Fruit fly (Drosophila melanogaster) whole organism, embryonic: ENCODE data around the gene regucalcin.

ENCODE experiments used
- ATbp ChIP-seq: fragments of 200-800 bp; sonication (Bioruptor generic); optimal IDR thresholded peaks from 2 replicates; lab custom pipeline; 2017; ENCODE audit warnings: missing biosample characterization, mild to moderate bottlenecking, missing genetic modification characterization, missing genetic modification reagents
- Bdp1 ChIP-seq: fragments of 200-800 bp; sonication (Bioruptor generic); optimal IDR thresholded peaks from 3 replicates; lab custom pipeline; 2016; ENCODE audit warnings: missing biosample characterization, missing genetic modification characterization
- Blimp-1 ChIP-seq: fragments of 200-800 bp; sonication (Bioruptor generic); optimal IDR thresholded peaks from 3 replicates; lab custom pipeline; 2018; ENCODE audit warnings: missing biosample characterization, missing genetic modification characterization, mild to moderate bottlenecking, moderate library complexity, missing genetic modification reagents
- CG10979 ChIP-seq: fragments of 200-800 bp; sonication (Bioruptor generic); optimal IDR thresholded peaks from 2 replicates; lab custom pipeline; 2018; ENCODE audit warnings: missing biosample characterization, mild to moderate bottlenecking, missing genetic modification characterization, moderate library complexity
- CG11504 ChIP-seq: fragments of 200-800 bp; sonication (Bioruptor generic); optimal IDR thresholded peaks from 3 replicates; lab custom pipeline; 2019; ENCODE audit warnings: missing biosample characterization, mild to moderate bottlenecking, missing genetic modification characterization, moderate library complexity
- CG12391 ChIP-seq: fragments of 200-800 bp; sonication (Bioruptor generic); optimal IDR thresholded peaks from 3 replicates; lab custom pipeline; 2018; ENCODE audit warnings: missing biosample characterization, mild to moderate bottlenecking, missing genetic modification characterization, moderate library complexity
- CG15601 ChIP-seq: fragments of 200-800 bp; sonication (Bioruptor generic); optimal IDR thresholded peaks from 3 replicates; lab custom pipeline; 2019; ENCODE audit warnings: missing biosample characterization, mild to moderate bottlenecking, missing genetic modification characterization, moderate library complexity
- CG1603 ChIP-seq: fragments of 200-800 bp; sonication (Bioruptor generic); optimal IDR thresholded peaks from 2 replicates; lab custom pipeline; 2019; ENCODE audit warnings: missing biosample characterization, mild to moderate bottlenecking, missing genetic modification characterization, moderate library complexity
- CG17359 ChIP-seq: fragments of 200-800 bp; sonication (Bioruptor generic); optimal IDR thresholded peaks from 3 replicates; lab custom pipeline; 2018; ENCODE audit warnings: missing biosample characterization, mild to moderate bottlenecking, missing genetic modification characterization, moderate library complexity
- CG17385 ChIP-seq: fragments of 200-800 bp; sonication (Bioruptor generic); optimal IDR thresholded peaks from 3 replicates; lab custom pipeline; 2018; ENCODE audit warnings: missing biosample characterization, mild to moderate bottlenecking, missing genetic modification characterization
- CG1832 ChIP-seq: fragments of 200-800 bp; sonication (Bioruptor generic); optimal IDR thresholded peaks from 2 replicates; lab custom pipeline; 2017; ENCODE audit warnings: missing biosample characterization, mild to moderate bottlenecking, missing genetic modification characterization, inconsistent platforms
- CG2712 ChIP-seq: fragments of 200-800 bp; optimal IDR thresholded peaks from 3 replicates; lab custom pipeline; 2019; ENCODE audit warnings: missing biosample characterization, mild to moderate bottlenecking, missing genetic modification characterization, moderate library complexity
- CG30403 ChIP-seq: fragments of 200-800 bp; sonication (Bioruptor generic); optimal IDR thresholded peaks from 3 replicates; lab custom pipeline; 2016; ENCODE audit warnings: missing biosample characterization, missing genetic modification characterization
- CG31441 ChIP-seq: fragments of 200-800 bp; sonication (Bioruptor generic); IDR thresholded peaks from 2 replicates; pipeline ENCODE4 v1.3.6; 2022; ENCODE audit warnings: missing biosample characterization, missing genetic modification characterization
- CG4707 ChIP-seq: fragments of 200-800 bp; sonication (Bioruptor generic); optimal IDR thresholded peaks from 2 replicates; lab custom pipeline; 2018; ENCODE audit warnings: missing biosample characterization, mild to moderate bottlenecking, missing genetic modification characterization, moderate library complexity
- CG4730 ChIP-seq: fragments of 200-800 bp; sonication (Bioruptor generic); IDR thresholded peaks from 2 replicates; pipeline ENCODE4 v1.3.6; 2022; ENCODE audit warnings: missing biosample characterization, missing genetic modification characterization
- CG7987 ChIP-seq: fragments of 200-800 bp; sonication (Bioruptor generic); optimal IDR thresholded peaks from 2 replicates; lab custom pipeline; 2018; ENCODE audit warnings: missing biosample characterization, mild to moderate bottlenecking, missing genetic modification characterization, moderate library complexity
- Drgx ChIP-seq: fragments of 200-800 bp; sonication (Bioruptor generic); IDR thresholded peaks from 2 replicates; pipeline ENCODE4 v1.3.6; 2022; ENCODE audit warnings: missing biosample characterization, missing genetic modification characterization
- Ets65A ChIP-seq: fragments of 200-800 bp; sonication (Bioruptor generic); peaks from one replicate; lab custom pipeline; 2016; ENCODE audit warnings: missing biosample characterization, missing genetic modification characterization
- Med ChIP-seq: fragments of 200-800 bp; sonication (Bioruptor generic); peaks from one replicate; lab custom pipeline; 2016; ENCODE audit warnings: missing biosample characterization, missing genetic modification characterization, mild to moderate bottlenecking, inconsistent platforms, moderate library complexity
- Myb ChIP-seq: fragments of 200-800 bp; sonication (Bioruptor generic); optimal IDR thresholded peaks from 2 replicates; lab custom pipeline; 2016; ENCODE audit warnings: missing biosample characterization, missing genetic modification characterization
- Oli ChIP-seq: fragments of 200-800 bp; sonication (Bioruptor generic); optimal IDR thresholded peaks from 2 replicates; lab custom pipeline; 2018; ENCODE audit warnings: missing biosample characterization, mild to moderate bottlenecking, missing genetic modification characterization, moderate library complexity
- PHDP ChIP-seq: fragments of 200-800 bp; sonication (Bioruptor generic); optimal IDR thresholded peaks from 3 replicates; lab custom pipeline; 2018; ENCODE audit warnings: missing biosample characterization, mild to moderate bottlenecking, missing genetic modification characterization, moderate library complexity
- Scr ChIP-seq: fragments of 200-800 bp; sonication (Bioruptor generic); IDR thresholded peaks from 2 replicates; pipeline ENCODE4 v1.3.6; 2022; ENCODE audit warnings: missing biosample characterization, missing genetic modification characterization; ENCODE audit not compliant: partially characterized antibody
- Sox102F ChIP-seq: fragments of 200-800 bp; sonication (Bioruptor generic); optimal IDR thresholded peaks from 2 replicates; lab custom pipeline; 2018; ENCODE audit warnings: missing biosample characterization, mild to moderate bottlenecking, missing genetic modification characterization, moderate library complexity
- Trl ChIP-seq, 3 experiments: fragments of >200 bp in 2 of 3; fragments of 200-800 bp in 1 of 3; sonication (Bioruptor generic) in 1 of 3; optimal IDR thresholded peaks; 2 replicates in 1 of 3; 3 replicates in 2 of 3; lab custom pipeline; 2016 to 2017; ENCODE audit warnings: missing biosample characterization in 1 of 3, missing genetic modification characterization in 1 of 3
- Usf ChIP-seq: fragments of 200-800 bp; sonication (Bioruptor generic); optimal IDR thresholded peaks from 2 replicates; lab custom pipeline; 2017; ENCODE audit warnings: missing genotype, missing biosample characterization, missing genetic modification characterization
- Xrp1 ChIP-seq: fragments of 200-800 bp; sonication (Bioruptor generic); IDR thresholded peaks from 2 replicates; pipeline ENCODE4 v1.3.6; 2022; ENCODE audit warnings: missing biosample characterization, missing genetic modification characterization
- bsh ChIP-seq, 2 experiments: fragments of 200-800 bp; sonication (Bioruptor generic); optimal IDR thresholded peaks; 2 replicates each; lab custom pipeline; 2017 to 2018; ENCODE audit warnings: mild to moderate bottlenecking in 2 of 2, missing biosample characterization in 2 of 2, missing genetic modification characterization in 2 of 2, moderate library complexity in 1 of 2
- ci ChIP-seq: fragments of 200-800 bp; sonication (Bioruptor generic); IDR thresholded peaks from 3 replicates; pipeline ENCODE4 v1.3.6; 2022; ENCODE audit warnings: missing biosample characterization, missing genetic modification characterization
- esg ChIP-seq: fragments of 200-800 bp; sonication (Bioruptor generic); conservative IDR thresholded peaks from 2 replicates; pipeline ENCODE4 v1.3.6; 2022; ENCODE audit warnings: missing biosample characterization, missing genetic modification characterization
- fd3F ChIP-seq: fragments of 200-800 bp; sonication (Bioruptor generic); optimal IDR thresholded peaks from 2 replicates; lab custom pipeline; 2018; ENCODE audit warnings: missing biosample characterization, mild to moderate bottlenecking, missing genetic modification characterization, moderate library complexity
- inv ChIP-seq: fragments of 200-800 bp; sonication (Bioruptor generic); IDR thresholded peaks from 2 replicates; pipeline ENCODE4 v1.3.6; 2022; ENCODE audit warnings: missing biosample characterization, missing genetic modification characterization; ENCODE audit not compliant: partially characterized antibody
- nerfin-2 ChIP-seq: fragments of 200-800 bp; sonication (Bioruptor generic); IDR thresholded peaks from 2 replicates; pipeline ENCODE4 v1.3.6; 2022; ENCODE audit warnings: missing biosample characterization, missing genetic modification characterization; ENCODE audit not compliant: partially characterized antibody
- nom ChIP-seq: fragments of 200-800 bp; sonication (Bioruptor generic); optimal IDR thresholded peaks from 2 replicates; lab custom pipeline; 2017; ENCODE audit warnings: missing biosample characterization, missing genetic modification characterization, mild to moderate bottlenecking, moderate library complexity, missing genetic modification reagents
- phol ChIP-seq: fragments of 200-800 bp; sonication (Bioruptor generic); optimal IDR thresholded peaks from 3 replicates; lab custom pipeline; 2018; ENCODE audit warnings: missing biosample characterization, mild to moderate bottlenecking, missing genetic modification characterization, moderate library complexity
- pzg ChIP-seq: fragments of 200-800 bp; sonication (Bioruptor generic); optimal IDR thresholded peaks from 3 replicates; lab custom pipeline; 2018; ENCODE audit warnings: missing biosample characterization, mild to moderate bottlenecking, missing genetic modification characterization, moderate library complexity
- row ChIP-seq: fragments of 200-800 bp; sonication (Bioruptor generic); IDR thresholded peaks from 3 replicates; pipeline ENCODE4 v1.3.6; 2022; ENCODE audit warnings: missing biosample characterization, missing genetic modification characterization
- sens ChIP-seq: fragments of 200-800 bp; sonication (Bioruptor generic); peaks from one replicate; lab custom pipeline; 2016; ENCODE audit warnings: missing biosample characterization, missing genetic modification characterization
- sens-2 ChIP-seq: fragments of 200-800 bp; sonication (Bioruptor generic); IDR thresholded peaks from 2 replicates; pipeline ENCODE4 v1.3.6; 2022; ENCODE audit warnings: missing biosample characterization, missing genetic modification characterization
- seq ChIP-seq: fragments of 200-800 bp; sonication (Bioruptor generic); IDR thresholded peaks from 2 replicates; pipeline ENCODE4 v1.3.6; 2022; ENCODE audit warnings: missing biosample characterization, missing genetic modification characterization
- tup ChIP-seq: fragments of 200-800 bp; sonication (Bioruptor generic); optimal IDR thresholded peaks from 2 replicates; lab custom pipeline; 2016; ENCODE audit warnings: missing biosample characterization, mild to moderate bottlenecking, missing genetic modification characterization, moderate library complexity

The regucalcin gene

DNA sequence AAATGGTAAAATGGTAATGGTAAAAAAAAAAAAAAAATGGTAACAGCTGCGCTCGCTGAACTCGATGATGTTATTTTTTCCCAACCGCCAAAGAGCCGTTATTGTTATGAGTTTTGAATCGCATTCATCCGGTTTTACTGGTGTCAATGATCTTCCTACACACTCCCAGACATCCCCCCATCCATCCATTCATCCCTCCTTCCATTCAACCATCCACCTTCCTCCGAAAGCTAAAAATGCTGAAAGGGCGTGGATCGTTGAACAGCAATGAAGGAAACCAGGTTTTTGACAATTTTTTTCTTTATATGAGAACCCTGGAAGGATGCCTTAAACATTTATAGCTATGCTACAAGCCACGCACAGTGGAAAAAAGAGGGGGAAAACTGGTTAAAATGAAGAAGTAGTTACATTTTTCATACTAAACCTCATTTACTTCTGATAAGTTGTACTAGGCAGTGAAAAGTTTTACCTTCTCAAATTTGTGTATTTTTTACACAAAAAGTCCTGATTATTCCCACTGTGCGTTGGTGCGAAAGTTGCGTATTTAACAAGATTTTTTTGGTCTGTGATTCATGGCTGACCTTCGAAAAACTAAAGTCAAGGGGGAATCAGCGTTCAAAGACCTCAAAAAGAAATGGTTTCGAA, 12.1 kb upstream of the regucalcin start:
- no peak for TF ChIP-seq fd3F (GFP tag; lab: Kevin White, UChicago)
- peak; percentile 37 for TF ChIP-seq CG1603 (tag; lab: Kevin White, UChicago)
- TF ChIP-seq CG4707, result peak; percentile 40
- TF ChIP-seq CG17385 (GFP tag; lab: Kevin White, UChicago), result peak; percentile 7
- TF ChIP-seq bsh (GFP tag; optimal IDR thresholded peaks at IDR 0.05; lab: Kevin White, UChicago), result peak in 1 of 2 experiments; percentile 34
- no peak for TF ChIP-seq inv (GFP tag; lab: Robert Waterston, UW)
- TF ChIP-seq Blimp-1 (GFP tag; lab: Kevin White, UChicago), result peak; percentile 9
- peak; percentile 81 for TF ChIP-seq sens (GFP tag; lab: Kevin White, UChicago)
- TF ChIP-seq CG30403, result peak; percentile 10
- TF ChIP-seq Myb (GFP tag; lab: Kevin White, UChicago), result no peak
- TF ChIP-seq tup (GFP tag; lab: Kevin White, UChicago), result no peak
- 0 out of 2 replicates have a peak, but pooled peaks have one; percentile 12 for TF ChIP-seq CG31441
- 0 out of 3 replicates have a peak, but pooled peaks have one; percentile 23 for TF ChIP-seq row (GFP tag; lab: Robert Waterston, UW)
- no peak for TF ChIP-seq CG1832
- TF ChIP-seq CG10979 (tag; lab: Kevin White, UChicago), result peak; percentile 16
- TF ChIP-seq sens-2 (GFP tag; lab: Robert Waterston, UW), result 0 out of 2 replicates have a peak, but pooled peaks have one; percentile 18
- no peak for TF ChIP-seq CG11504 (tag; lab: Kevin White, UChicago)
- TF ChIP-seq Xrp1 (GFP tag; lab: Robert Waterston, UW), result peak; percentile 52
- TF ChIP-seq ci (GFP tag; lab: Robert Waterston, UW), result 0 out of 3 replicates have a peak, but pooled peaks have one; percentile 46
- TF ChIP-seq ATbp (GFP tag; lab: Kevin White, UChicago), result peak; percentile 28
- TF ChIP-seq esg (GFP tag; lab: Robert Waterston, UW), result no peak
- TF ChIP-seq Scr (GFP tag; lab: Robert Waterston, UW), result no peak
- TF ChIP-seq Oli, result peak; percentile 30
- TF ChIP-seq seq (GFP tag; lab: Robert Waterston, UW), result no peak
- no peak for TF ChIP-seq Usf (GFP tag; lab: Kevin White, UChicago)
- TF ChIP-seq nerfin-2 (GFP tag; lab: Robert Waterston, UW), result no peak
- no peak for TF ChIP-seq CG4730
- TF ChIP-seq CG2712 (tag; lab: Kevin White, UChicago), result peak; percentile 15
- no peak for TF ChIP-seq CG15601
- peak; percentile 21 for TF ChIP-seq phol (tag; lab: Kevin White, UChicago)
- TF ChIP-seq pzg (GFP tag; lab: Kevin White, UChicago), result no peak
- no peak for TF ChIP-seq Trl (optimal IDR thresholded peaks at IDR 0.05; lab: Kevin White, UChicago)
- TF ChIP-seq Trl (GFP tag; optimal IDR thresholded peaks at IDR 0.05; lab: Kevin White, UChicago), result no peak
- peak; percentile 48 for TF ChIP-seq Sox102F
- TF ChIP-seq PHDP (tag; lab: Kevin White, UChicago), result peak; percentile 20
- peak; percentile 70 for TF ChIP-seq Med (GFP tag; lab: Kevin White, UChicago)
- TF ChIP-seq CG7987 (GFP tag; lab: Kevin White, UChicago), result no peak
- TF ChIP-seq CG12391 (tag; lab: Kevin White, UChicago), result peak; percentile 3
- TF ChIP-seq Bdp1 (GFP tag; lab: Kevin White, UChicago), result no peak
- peak; percentile 51 for TF ChIP-seq Ets65A
- peak; percentile 25 for TF ChIP-seq nom (GFP tag; lab: Kevin White, UChicago)
- TF ChIP-seq CG17359 (tag; lab: Kevin White, UChicago), result peak; percentile 35
- 0 out of 2 replicates have a peak, but pooled peaks have one; percentile 19 for TF ChIP-seq Drgx
